Comparison of ENCODE assay signal across 1 fruit fly cellular context in the genomic region with DNA sequence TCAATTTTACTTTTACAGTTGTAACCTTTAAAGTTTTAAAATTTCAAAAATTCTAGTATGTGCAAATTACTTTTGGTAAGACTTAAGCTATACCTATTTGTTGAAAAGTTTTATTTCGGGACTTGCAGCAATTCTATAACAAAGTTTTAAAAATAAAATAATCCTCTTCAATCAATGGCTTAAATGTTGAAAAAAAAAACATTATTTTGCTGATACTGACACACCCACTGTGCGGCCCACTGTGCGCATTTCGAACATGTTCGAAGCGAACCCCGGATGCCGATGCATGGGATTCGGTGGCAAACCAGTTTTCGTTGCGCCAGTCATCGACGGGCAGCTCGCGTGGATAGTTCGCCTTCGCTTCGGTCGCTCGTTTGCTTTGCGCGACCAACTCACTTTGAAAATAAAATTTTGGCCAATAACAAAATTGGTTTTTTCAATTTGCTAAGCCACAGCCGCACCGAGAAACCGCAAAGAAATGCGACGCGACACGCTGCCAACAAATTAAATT.
TF ChIP-seq lines count a peak whose summit lies in the region.

Gene CG32982 (plus strand): TSS at position 320 of the 511 bp plus-strand sequence.

TF ChIP-seq in whole organism, embryonic, 481 proteins besides CTCF, POLR2A, EP300 and RAD21 (continued from another document and continues in another):
- TF ChIP-seq pum (GFP tag; optimal IDR thresholded peaks at IDR 0.05; lab: Kevin White, UChicago) (peak; percentile 92), caup (GFP tag; optimal IDR thresholded peaks at IDR 0.05; lab: Kevin White, UChicago; ENCODE audit: severe bottlenecking) (peak; percentile 92), CG34422 (GFP tag; IDR thresholded peaks at IDR 0.05; lab: Robert Waterston, UW) (peak; percentile 91), eyg (GFP tag; optimal IDR thresholded peaks at IDR 0.05; lab: Kevin White, UChicago) (peak; percentile 91), inv (GFP tag; IDR thresholded peaks at IDR 0.05; lab: Robert Waterston, UW; ENCODE audit: partially characterized antibody) (no peak), D (optimal IDR thresholded peaks at IDR 0.05; lab: Kevin White, UChicago) (no peak), D (GFP tag; optimal IDR thresholded peaks at IDR 0.05; lab: Kevin White, UChicago) (peak; percentile 94), corto (GFP tag; optimal IDR thresholded peaks at IDR 0.05; lab: Kevin White, UChicago) (peak; percentile 20), CG4707 (GFP tag; optimal IDR thresholded peaks at IDR 0.05; lab: Kevin White, UChicago) (peak; percentile 98), CG3281 (GFP tag; optimal IDR thresholded peaks at IDR 0.05; lab: Kevin White, UChicago) (peak; percentile 94), Lhr (GFP tag; optimal IDR thresholded peaks at IDR 0.05; lab: Kevin White, UChicago) (peak; percentile 64), HHEX (GFP tag; optimal IDR thresholded peaks at IDR 0.05; lab: Kevin White, UChicago) (peak; percentile 92), CG8765 (GFP tag; IDR thresholded peaks at IDR 0.05; lab: Robert Waterston, UW) (no peak; the same call in none of the 2 replicates), CG14667 (GFP tag; IDR thresholded peaks at IDR 0.05; lab: Robert Waterston, UW) (peak; percentile 83; the same call in 1 of the 2 replicates), az2 (GFP tag; optimal IDR thresholded peaks at IDR 0.05; lab: Kevin White, UChicago) (peak; percentile 95), CG3847 (GFP tag; IDR thresholded peaks at IDR 0.05; lab: Robert Waterston, UW) (peak; percentile 80), CG2712 (tag; optimal IDR thresholded peaks at IDR 0.05; lab: Kevin White, UChicago) (peak; percentile 93), CG8478 (optimal IDR thresholded peaks at IDR 0.05; lab: Kevin White, UChicago) (no peak), mirr (GFP tag; optimal IDR thresholded peaks at IDR 0.05; lab: Kevin White, UChicago) (peak; percentile 77), CG13123 (GFP tag; optimal IDR thresholded peaks at IDR 0.05; lab: Kevin White, UChicago) (peak; percentile 65), Ada2b (GFP tag; IDR thresholded peaks at IDR 0.05; lab: Robert Waterston, UW) (peak; percentile 86), HLH4C (GFP tag; IDR thresholded peaks at IDR 0.05; lab: Robert Waterston, UW; ENCODE audit: partially characterized antibody) (peak; percentile 18; the same call in 1 of the 3 replicates), Bgb (GFP tag; IDR thresholded peaks at IDR 0.05; lab: Robert Waterston, UW; ENCODE audit: partially characterized antibody) (peak; percentile 66; the same call in 1 of the 2 replicates), CG18262 (tag; optimal IDR thresholded peaks at IDR 0.05; lab: Kevin White, UChicago) (peak; percentile 94), ash1 (GFP tag; optimal IDR thresholded peaks at IDR 0.05; lab: Kevin White, UChicago) (peak; percentile 15), NfI (GFP tag; optimal IDR thresholded peaks at IDR 0.05; lab: Kevin White, UChicago) (peak; percentile 55), Xbp1 (GFP tag; optimal IDR thresholded peaks at IDR 0.05; lab: Kevin White, UChicago) (peak; percentile 80), CG10543 (GFP tag; optimal IDR thresholded peaks at IDR 0.05; lab: Kevin White, UChicago) (peak; percentile 93), NK7.1 (GFP tag; optimal IDR thresholded peaks at IDR 0.05; lab: Kevin White, UChicago) (peak; percentile 87), Eip74EF (GFP tag; optimal IDR thresholded peaks at IDR 0.05; lab: Kevin White, UChicago) (peak in 1 of 2 experiments; percentile 70), CG2889 (GFP tag; IDR thresholded peaks at IDR 0.05; lab: Robert Waterston, UW) (no peak; the same call in 1 of the 3 replicates), CG34376 (GFP tag; optimal IDR thresholded peaks at IDR 0.05; lab: Kevin White, UChicago) (peak; percentile 94), CG6813 (GFP tag; optimal IDR thresholded peaks at IDR 0.05; lab: Kevin White, UChicago) (peak; percentile 84), Doc2 (GFP tag; IDR thresholded peaks at IDR 0.05; lab: Robert Waterston, UW) (peak; percentile 82), CG4730 (GFP tag; IDR thresholded peaks at IDR 0.05; lab: Robert Waterston, UW) (peak; percentile 83), CG1832 (GFP tag; optimal IDR thresholded peaks at IDR 0.05; lab: Kevin White, UChicago) (no peak), Dip2 (GFP tag; IDR thresholded peaks at IDR 0.05; lab: Robert Waterston, UW) (peak; percentile 24; the same call in 1 of the 2 replicates), HLHmδ (GFP tag; optimal IDR thresholded peaks at IDR 0.05; lab: Kevin White, UChicago) (peak; percentile 87), CG12155 (GFP tag; optimal IDR thresholded peaks at IDR 0.05; lab: Kevin White, UChicago) (peak; percentile 79), en (GFP tag; optimal IDR thresholded peaks at IDR 0.05; lab: Kevin White, UChicago) (peak; percentile 86), ro (GFP tag; IDR thresholded peaks at IDR 0.05; lab: Robert Waterston, UW) (peak; percentile 81; the same call in 1 of the 2 replicates), unpg (GFP tag; optimal IDR thresholded peaks at IDR 0.05; lab: Kevin White, UChicago) (peak; percentile 85), Fer3 (tag; optimal IDR thresholded peaks at IDR 0.05; lab: Kevin White, UChicago) (peak; percentile 87), esg (GFP tag; conservative IDR thresholded peaks at IDR 0.05; lab: Robert Waterston, UW) (peak; percentile 82), CG12769 (tag; optimal IDR thresholded peaks at IDR 0.05; lab: Kevin White, UChicago) (peak; percentile 71), CG3163 (GFP tag; optimal IDR thresholded peaks at IDR 0.05; lab: Kevin White, UChicago) (peak; percentile 75), bsh (GFP tag; optimal IDR thresholded peaks at IDR 0.05; lab: Kevin White, UChicago) (peak; percentile 66 to 87), pan (optimal IDR thresholded peaks at IDR 0.05; lab: Kevin White, UChicago) (no peak), pan (GFP tag; optimal IDR thresholded peaks at IDR 0.05 in 1 of 2, IDR thresholded peaks at IDR 0.05 in 1 of 2) (peak in 1 of 2 experiments; percentile 87), cato (GFP tag; optimal IDR thresholded peaks at IDR 0.05; lab: Kevin White, UChicago; ENCODE audit: borderline replicate concordance) (peak; percentile 84), phol (tag; optimal IDR thresholded peaks at IDR 0.05; lab: Kevin White, UChicago) (peak; percentile 93), maf-S (GFP tag; optimal IDR thresholded peaks at IDR 0.05; lab: Kevin White, UChicago) (peak; percentile 57), Hr3 (GFP tag; optimal IDR thresholded peaks at IDR 0.05; lab: Kevin White, UChicago) (peak; percentile 92), CG14050 (GFP tag; IDR thresholded peaks at IDR 0.05; lab: Robert Waterston, UW) (peak; percentile 72), tna (GFP tag; IDR thresholded peaks at IDR 0.05; lab: Robert Waterston, UW; ENCODE audit: partially characterized antibody) (peak; percentile 52; the same call in 1 of the 2 replicates), chinmo (GFP tag; IDR thresholded peaks at IDR 0.05; lab: Robert Waterston, UW; ENCODE audit: partially characterized antibody) (peak; percentile 77; the same call in 3 of the 4 replicates), cwo (GFP tag; optimal IDR thresholded peaks at IDR 0.05; lab: Kevin White, UChicago) (peak; percentile 88), CG4328 (GFP tag; optimal IDR thresholded peaks at IDR 0.05; lab: Kevin White, UChicago) (peak; percentile 91), BEAF-32 (GFP tag; optimal IDR thresholded peaks at IDR 0.05; lab: Kevin White, UChicago) (no peak), CG5180 (GFP tag; optimal IDR thresholded peaks at IDR 0.05; lab: Kevin White, UChicago) (peak; percentile 100), CG12942 (GFP tag; optimal IDR thresholded peaks at IDR 0.05; lab: Kevin White, UChicago) (peak; percentile 72), gfzf (GFP tag; optimal IDR thresholded peaks at IDR 0.05; lab: Kevin White, UChicago) (no peak), CG9609 (GFP tag; optimal IDR thresholded peaks at IDR 0.05; lab: Kevin White, UChicago) (peak; percentile 88), jumu (GFP tag; optimal IDR thresholded peaks at IDR 0.05; lab: Kevin White, UChicago) (peak; percentile 92), Hr51 (GFP tag; optimal IDR thresholded peaks at IDR 0.05; lab: Kevin White, UChicago) (peak; percentile 76 to 87), YL-1 (GFP tag; optimal IDR thresholded peaks at IDR 0.05; lab: Kevin White, UChicago) (peak; percentile 56), zen2 (GFP tag; IDR thresholded peaks at IDR 0.05; lab: Robert Waterston, UW; ENCODE audit: partially characterized antibody) (no peak), CG12236 (GFP tag; optimal IDR thresholded peaks at IDR 0.05; lab: Kevin White, UChicago) (peak; percentile 80), dpn (GFP tag; optimal IDR thresholded peaks at IDR 0.05; lab: Kevin White, UChicago) (peak; percentile 80 to 95), disco-r (GFP tag; optimal IDR thresholded peaks at IDR 0.05; lab: Kevin White, UChicago) (peak; percentile 79), CG33213 (GFP tag; optimal IDR thresholded peaks at IDR 0.05; lab: Kevin White, UChicago) (peak; percentile 67), CG6689 (GFP tag; IDR thresholded peaks at IDR 0.05; lab: Robert Waterston, UW) (peak; percentile 92), CG17361 (GFP tag; IDR thresholded peaks at IDR 0.05; lab: Robert Waterston, UW) (peak; percentile 95), fd102C (GFP tag; optimal IDR thresholded peaks at IDR 0.05; lab: Kevin White, UChicago) (peak; percentile 16), CG18599 (GFP tag; optimal IDR thresholded peaks at IDR 0.05; lab: Kevin White, UChicago) (peak; percentile 91), dimm (GFP tag; IDR thresholded peaks at IDR 0.05; lab: Robert Waterston, UW) (peak; percentile 74), CG10959 (GFP tag; IDR thresholded peaks at IDR 0.05; lab: Robert Waterston, UW) (peak; percentile 75), rib (GFP tag; IDR thresholded peaks at IDR 0.05; lab: Robert Waterston, UW) (peak; percentile 90; the same call in 1 of the 2 replicates), CG17359 (tag; optimal IDR thresholded peaks at IDR 0.05; lab: Kevin White, UChicago) (peak; percentile 89), prd (optimal IDR thresholded peaks at IDR 0.05; lab: Kevin White, UChicago) (no peak), prd (GFP tag; IDR thresholded peaks at IDR 0.05; lab: Robert Waterston, UW) (peak; percentile 94), hb (GFP tag; IDR thresholded peaks at IDR 0.05; lab: Robert Waterston, UW; ENCODE audit: partially characterized antibody) (no peak), CG2875 (GFP tag; optimal IDR thresholded peaks at IDR 0.05; lab: Kevin White, UChicago) (peak; percentile 81), CG12104 (GFP tag; optimal IDR thresholded peaks at IDR 0.05; lab: Kevin White, UChicago) (peak; percentile 91), pho (GFP tag; optimal IDR thresholded peaks at IDR 0.05; lab: Kevin White, UChicago) (peak; percentile 93), CG31441 (GFP tag; IDR thresholded peaks at IDR 0.05; lab: Robert Waterston, UW) (peak; percentile 90), Sox100B (GFP tag; optimal IDR thresholded peaks at IDR 0.05; lab: Kevin White, UChicago) (peak; percentile 97), CG7556 (GFP tag; optimal IDR thresholded peaks at IDR 0.05; lab: Kevin White, UChicago) (peak; percentile 95), Stat92E (GFP tag; optimal IDR thresholded peaks at IDR 0.05; lab: Kevin White, UChicago) (no peak), CG6272 (GFP tag; IDR thresholded peaks at IDR 0.05; lab: Robert Waterston, UW) (peak; percentile 81; the same call in 1 of the 2 replicates), NC2β (GFP tag; optimal IDR thresholded peaks at IDR 0.05; lab: Kevin White, UChicago) (peak; percentile 84), CG17385 (GFP tag; optimal IDR thresholded peaks at IDR 0.05; lab: Kevin White, UChicago) (peak; percentile 83), ssp (GFP tag; IDR thresholded peaks at IDR 0.05; lab: Robert Waterston, UW) (peak; percentile 77), trh (GFP tag; optimal IDR thresholded peaks at IDR 0.05; lab: Kevin White, UChicago) (peak; percentile 79), CG6791 (GFP tag; IDR thresholded peaks at IDR 0.05; lab: Robert Waterston, UW; ENCODE audit: partially characterized antibody) (peak; percentile 54; the same call in 1 of the 3 replicates), trem (tag; optimal IDR thresholded peaks at IDR 0.05; lab: Kevin White, UChicago) (peak; percentile 69), Nf-YB (GFP tag; optimal IDR thresholded peaks at IDR 0.05; lab: Kevin White, UChicago) (peak; percentile 72), Scr (GFP tag; IDR thresholded peaks at IDR 0.05; lab: Robert Waterston, UW; ENCODE audit: partially characterized antibody) (no peak), pnt (GFP tag; optimal IDR thresholded peaks at IDR 0.05; lab: Kevin White, UChicago) (peak; percentile 93), peb (GFP tag; IDR thresholded peaks at IDR 0.05; lab: Robert Waterston, UW) (peak; percentile 77), tgo (GFP tag; IDR thresholded peaks at IDR 0.05; lab: Robert Waterston, UW) (peak; percentile 90), knrl (GFP tag; IDR thresholded peaks at IDR 0.05; lab: Robert Waterston, UW; ENCODE audit: partially characterized antibody) (no peak; the same call in 1 of the 3 replicates), sr (GFP tag; IDR thresholded peaks at IDR 0.05; lab: Robert Waterston, UW) (no peak; the same call in 2 of the 3 replicates), Chrac-16 (GFP tag; optimal IDR thresholded peaks at IDR 0.05; lab: Kevin White, UChicago) (peak; percentile 90), bab2 (GFP tag; optimal IDR thresholded peaks at IDR 0.05; lab: Kevin White, UChicago) (peak; percentile 84), D19B (GFP tag; optimal IDR thresholded peaks at IDR 0.05; lab: Kevin White, UChicago) (peak; percentile 82), CG31365 (tag; optimal IDR thresholded peaks at IDR 0.05; lab: Kevin White, UChicago) (no peak), tx (GFP tag; optimal IDR thresholded peaks at IDR 0.05; lab: Kevin White, UChicago) (peak; percentile 55), ab (GFP tag; optimal IDR thresholded peaks at IDR 0.05; lab: Kevin White, UChicago) (peak; percentile 31), oc (tag; optimal IDR thresholded peaks at IDR 0.05; lab: Kevin White, UChicago) (peak; percentile 61), row (GFP tag; IDR thresholded peaks at IDR 0.05; lab: Robert Waterston, UW) (peak; percentile 97), bcd (GFP tag; optimal IDR thresholded peaks at IDR 0.05; lab: Kevin White, UChicago) (peak; percentile 95), unc-4 (GFP tag; IDR thresholded peaks at IDR 0.05; lab: Robert Waterston, UW; ENCODE audit: partially characterized antibody) (no peak), CG34224 (GFP tag; IDR thresholded peaks at IDR 0.05; lab: Robert Waterston, UW; ENCODE audit: partially characterized antibody) (0 out of 3 replicates have a peak, but pooled peaks have one; percentile 22), CG3407 (GFP tag; optimal IDR thresholded peaks at IDR 0.05; lab: Kevin White, UChicago) (peak; percentile 73), jigr1 (GFP tag; IDR thresholded peaks at IDR 0.05; lab: Robert Waterston, UW) (no peak), ERR (GFP tag; optimal IDR thresholded peaks at IDR 0.05; lab: Kevin White, UChicago) (peak; percentile 82), E2f1 (GFP tag; IDR thresholded peaks at IDR 0.05; lab: Robert Waterston, UW) (peak; percentile 83), Atf6 (GFP tag; IDR thresholded peaks at IDR 0.05; lab: Robert Waterston, UW) (peak; percentile 93)
